Worm (Caenorhabditis elegans) whole organism, L4 larva: ENCODE measurements around the gene ugt-11.

Experiments used
- F37D6.2 ChIP-seq: sonication (generic microtip); optimal IDR thresholded peaks from 2 replicates; lab custom pipeline; 2016; ENCODE audit warnings: mild to moderate bottlenecking, missing genetic modification characterization, missing compliant biosample characterization
- R02D3.7 ChIP-seq: fragments of 150-350 bp; sonication (generic microtip); optimal IDR thresholded peaks from 3 replicates; lab custom pipeline; 2014; ENCODE audit warnings: missing biosample characterization, missing genetic modification characterization
- T20F7.1 ChIP-seq: fragments of 200-800 bp; sonication (Bioruptor generic); optimal IDR thresholded peaks from 2 replicates; lab custom pipeline; 2018; ENCODE audit warnings: mild to moderate bottlenecking, missing genetic modification characterization, missing compliant biosample characterization
- Y5F2A.4 ChIP-seq: fragments of 200-800 bp; sonication (Bioruptor generic); optimal IDR thresholded peaks from 2 replicates; lab custom pipeline; 2018; ENCODE audit warnings: mild to moderate bottlenecking, missing genetic modification characterization, missing compliant biosample characterization
- ZK337.2 ChIP-seq: fragments of 200-800 bp; sonication (Bioruptor generic); IDR thresholded peaks from 2 replicates; pipeline ENCODE4 v1.3.6; 2022; ENCODE audit warnings: missing genetic modification reagents, missing genetic modification characterization, missing compliant biosample characterization
- ZK546.5 ChIP-seq, 2 experiments: sonication (generic microtip); optimal IDR thresholded peaks; 2 replicates each; lab custom pipeline; 2017; ENCODE audit warnings: missing biosample characterization in 2 of 2, missing genetic modification characterization in 2 of 2
- aha-1 ChIP-seq: fragments of 150-350 bp; peaks from one replicate; lab custom pipeline; 2014; ENCODE audit warnings: missing biosample characterization, missing genetic modification characterization
- arid-1 ChIP-seq: fragments of 200-800 bp; sonication (Bioruptor generic); conservative IDR thresholded peaks from 2 replicates; pipeline ENCODE4 v1.3.6; 2022; ENCODE audit warnings: missing genetic modification reagents, missing genetic modification characterization, missing compliant biosample characterization
- ceh-20 ChIP-seq: fragments of 200-800 bp; sonication (Bioruptor generic); IDR thresholded peaks from 2 replicates; pipeline ENCODE4 v1.3.6; 2022; ENCODE audit warnings: missing genetic modification reagents, missing genetic modification characterization, missing compliant biosample characterization
- ces-1 ChIP-seq: fragments of 150-350 bp; sonication (generic microtip); optimal IDR thresholded peaks from 4 replicates; lab custom pipeline; 2014; ENCODE audit warnings: missing biosample characterization, missing genetic modification reagents, missing genetic modification characterization
- ctbp-1 ChIP-seq: fragments of 200-800 bp; sonication (Bioruptor generic); IDR thresholded peaks from 2 replicates; pipeline ENCODE4 v1.3.6; 2022; ENCODE audit warnings: missing genetic modification reagents, missing genetic modification characterization, missing compliant biosample characterization
- daf-19 ChIP-seq: fragments of 200-800 bp; sonication (Bioruptor generic); conservative IDR thresholded peaks from 2 replicates; pipeline ENCODE4 v1.3.6; 2022; ENCODE audit warnings: missing genetic modification characterization, missing compliant biosample characterization
- daf-8 ChIP-seq: fragments of 200-800 bp; sonication (Bioruptor generic); IDR thresholded peaks from 2 replicates; pipeline ENCODE4 v1.3.6; 2022; ENCODE audit warnings: missing genetic modification characterization, missing compliant biosample characterization
- dve-1 ChIP-seq: sonication (generic microtip); optimal IDR thresholded peaks from 2 replicates; lab custom pipeline; 2017; ENCODE audit warnings: antibody characterized with exemption, mild to moderate bottlenecking, missing genetic modification characterization, missing compliant biosample characterization; ENCODE audit not compliant: insufficient read depth
- egl-43 ChIP-seq: fragments of 200-800 bp; sonication (Bioruptor generic); IDR thresholded peaks from 2 replicates; pipeline ENCODE4 v1.3.6; 2022; ENCODE audit warnings: missing genetic modification reagents, missing genetic modification characterization, missing compliant biosample characterization
- fos-1 ChIP-seq: fragments of 150-350 bp; optimal IDR thresholded peaks from 2 replicates; lab custom pipeline; 2014; ENCODE audit warnings: missing biosample characterization, missing genetic modification characterization
- gei-8 ChIP-seq: fragments of 200-800 bp; sonication (Bioruptor generic); optimal IDR thresholded peaks from 2 replicates; lab custom pipeline; 2018; ENCODE audit warnings: mild to moderate bottlenecking, missing genetic modification characterization, missing compliant biosample characterization
- hlh-11 ChIP-seq: fragments of 200-800 bp; sonication (Bioruptor generic); optimal IDR thresholded peaks from 2 replicates; lab custom pipeline; 2018; ENCODE audit warnings: mild to moderate bottlenecking, missing genetic modification characterization, missing compliant biosample characterization
- jun-1 ChIP-seq: fragments of 150-350 bp; optimal IDR thresholded peaks from 2 replicates; lab custom pipeline; 2014; ENCODE audit warnings: missing biosample characterization, missing genetic modification reagents, missing genetic modification characterization
- lin-1 ChIP-seq: fragments of 200-800 bp; sonication (Bioruptor generic); IDR thresholded peaks from 2 replicates; pipeline ENCODE4 v1.3.6; 2022; ENCODE audit warnings: missing genetic modification reagents, missing genetic modification characterization, missing compliant biosample characterization
- lin-38 ChIP-seq: fragments of 200-800 bp; sonication (Bioruptor generic); IDR thresholded peaks from 2 replicates; pipeline ENCODE4 v1.3.6; 2022; ENCODE audit warnings: missing genetic modification reagents, missing genetic modification characterization, missing compliant biosample characterization
- lsy-2 ChIP-seq, 2 experiments: fragments of 150-350 bp in 1 of 2; sonication (generic microtip) in 1 of 2; optimal IDR thresholded peaks; 2 replicates each; lab custom pipeline; 2014 to 2017; ENCODE audit warnings: missing biosample characterization in 2 of 2, missing genetic modification characterization in 2 of 2
- nhr-41 ChIP-seq: fragments of 200-800 bp; sonication (Bioruptor generic); IDR thresholded peaks from 2 replicates; pipeline ENCODE4 v1.3.6; 2022; ENCODE audit warnings: missing genetic modification reagents, missing genetic modification characterization, missing compliant biosample characterization
- nhr-77 ChIP-seq: fragments of 150-350 bp; optimal IDR thresholded peaks from 2 replicates; lab custom pipeline; 2014; ENCODE audit warnings: missing biosample characterization, missing genetic modification characterization
- php-3 ChIP-seq: fragments of 200-800 bp; sonication (Bioruptor generic); IDR thresholded peaks from 2 replicates; pipeline ENCODE4 v1.3.6; 2022; ENCODE audit warnings: missing genetic modification reagents, missing genetic modification characterization, missing compliant biosample characterization
- rbr-2 ChIP-seq: sonication (generic microtip); optimal IDR thresholded peaks from 2 replicates; lab custom pipeline; 2016; ENCODE audit warnings: missing genotype, missing genetic modification characterization, missing compliant biosample characterization
- saeg-2 ChIP-seq: fragments of 200-800 bp; sonication (Bioruptor generic); IDR thresholded peaks from 2 replicates; pipeline ENCODE4 v1.3.6; 2022; ENCODE audit warnings: missing genetic modification reagents, missing genetic modification characterization, missing compliant biosample characterization
- set-16 ChIP-seq: fragments of 200-800 bp; sonication (Bioruptor generic); IDR thresholded peaks from 2 replicates; pipeline ENCODE4 v1.3.6; 2022; ENCODE audit warnings: missing genetic modification reagents, missing genetic modification characterization, missing compliant biosample characterization
- unc-130 ChIP-seq: sonication (generic microtip); optimal IDR thresholded peaks from 2 replicates; lab custom pipeline; 2016; ENCODE audit warnings: missing genetic modification reagents, missing genetic modification characterization, missing compliant biosample characterization
- unc-62 ChIP-seq, 3 experiments: fragments of 150-350 bp in 1 of 3; sonication (generic microtip); optimal IDR thresholded peaks in 2 of 3; peaks in 1 of 3; 1 replicate in 1 of 3; 2 replicates in 2 of 3; lab custom pipeline; 2014 to 2017; ENCODE audit warnings: missing biosample characterization in 3 of 3, missing genetic modification characterization in 3 of 3, missing genetic modification reagents in 3 of 3, missing genotype in 1 of 3
- zfp-2 ChIP-seq: sonication (generic microtip); optimal IDR thresholded peaks from 2 replicates; lab custom pipeline; 2016; ENCODE audit warnings: mild to moderate bottlenecking, missing genetic modification characterization, missing compliant biosample characterization
- zip-11 ChIP-seq: fragments of 200-800 bp; sonication (Bioruptor generic); IDR thresholded peaks from 2 replicates; pipeline ENCODE4 v1.3.6; 2022; ENCODE audit warnings: missing genetic modification characterization, missing compliant biosample characterization

ugt-11 gene

DNA sequence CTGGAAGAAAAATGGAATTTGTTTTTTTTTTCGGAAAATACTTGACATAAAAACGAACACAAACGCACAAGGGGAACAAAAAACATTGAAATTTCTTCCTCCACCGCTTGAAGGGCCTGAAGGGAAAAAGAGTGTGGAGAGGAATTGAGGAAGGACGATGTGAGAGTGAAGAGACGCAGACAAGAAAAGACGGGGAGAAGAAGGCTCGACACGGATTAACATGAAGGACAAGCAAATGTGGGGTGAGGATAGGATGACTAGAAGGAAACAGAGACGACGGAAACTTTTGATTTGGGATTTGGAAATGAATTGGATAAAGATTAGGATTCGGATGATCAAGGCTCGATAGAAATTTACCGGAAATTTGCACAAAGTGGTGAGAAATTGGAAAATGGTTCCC is 34.3 kb downstream of the ugt-11 start:
- TF ChIP-seq aha-1 (tag; lab: Kevin White, UChicago) (peak; percentile 27), lsy-2 (tag; optimal IDR thresholded peaks at IDR 0.05; lab: Kevin White, UChicago) (peak in 1 of 2 experiments; percentile 5), rbr-2 (peak; percentile 48), unc-62 (GFP tag; optimal IDR thresholded peaks at IDR 0.05 in 1 of 2; lab: Kevin White, UChicago) (no peak), unc-62 (tag; optimal IDR thresholded peaks at IDR 0.05; lab: Kevin White, UChicago) (no peak)

DNA sequence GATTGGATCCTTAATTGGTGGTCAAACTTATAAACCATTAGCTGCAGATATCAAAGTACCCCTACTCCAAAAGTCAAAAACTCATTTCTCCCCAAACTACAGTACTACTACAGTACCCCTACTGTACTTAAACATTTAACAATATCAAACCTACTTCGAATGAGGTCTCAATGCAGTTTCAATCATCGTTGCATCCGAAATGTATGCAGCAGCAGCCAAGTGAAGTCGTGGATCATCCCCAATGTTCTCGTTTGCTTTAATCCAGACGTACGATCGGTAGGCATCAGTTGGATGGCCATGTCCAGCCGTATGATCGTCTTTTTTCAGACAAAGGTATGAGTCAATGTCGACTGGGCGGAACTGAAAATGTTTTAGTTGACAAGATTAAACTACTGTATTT is 37.3 kb downstream of the ugt-11 start:
- TF ChIP-seq daf-19 (GFP tag; lab: Robert Waterston, UW) (no peak), aha-1 (tag; lab: Kevin White, UChicago) (peak; percentile 91), lin-1 (no peak), dve-1 (tag; lab: Kevin White, UChicago) (no peak), egl-43 (no peak), F37D6.2 (no peak), arid-1 (GFP tag; lab: Robert Waterston, UW) (no peak), ctbp-1 (GFP tag; lab: Robert Waterston, UW) (no peak), ZK546.5 (tag; optimal IDR thresholded peaks at IDR 0.05; lab: Kevin White, UChicago) (no peak)

DNA sequence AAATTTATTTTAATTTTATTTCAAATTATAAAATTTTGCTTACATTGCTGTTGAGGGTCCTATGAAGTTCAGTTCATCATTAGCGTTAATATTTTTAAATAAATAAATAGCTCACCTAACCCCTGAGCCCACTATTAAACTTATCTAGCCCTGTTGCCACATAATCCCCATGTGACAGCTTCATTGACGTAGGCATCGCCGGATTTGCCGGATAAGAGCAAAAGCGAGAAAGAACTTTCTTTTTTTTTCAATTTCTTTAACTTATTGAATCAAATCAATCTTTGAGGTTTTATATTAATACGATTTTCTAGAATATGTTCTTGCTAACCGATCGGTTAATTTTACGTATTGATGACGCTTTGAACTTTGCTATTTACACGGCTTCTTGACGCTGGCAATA is 42.9 kb downstream of the ugt-11 start:
- TF ChIP-seq ces-1 = no peak
- no peak for TF ChIP-seq unc-62 (GFP tag; optimal IDR thresholded peaks at IDR 0.05 in 1 of 2; lab: Kevin White, UChicago)
- TF ChIP-seq unc-62 (tag; optimal IDR thresholded peaks at IDR 0.05; lab: Kevin White, UChicago) = no peak
- TF ChIP-seq R02D3.7 (tag; lab: Kevin White, UChicago) = no peak
- no peak for TF ChIP-seq nhr-77 (tag; lab: Kevin White, UChicago)
- TF ChIP-seq zfp-2 (tag; lab: Kevin White, UChicago) = no peak
- TF ChIP-seq php-3 (GFP tag; lab: Robert Waterston, UW) = no peak

DNA sequence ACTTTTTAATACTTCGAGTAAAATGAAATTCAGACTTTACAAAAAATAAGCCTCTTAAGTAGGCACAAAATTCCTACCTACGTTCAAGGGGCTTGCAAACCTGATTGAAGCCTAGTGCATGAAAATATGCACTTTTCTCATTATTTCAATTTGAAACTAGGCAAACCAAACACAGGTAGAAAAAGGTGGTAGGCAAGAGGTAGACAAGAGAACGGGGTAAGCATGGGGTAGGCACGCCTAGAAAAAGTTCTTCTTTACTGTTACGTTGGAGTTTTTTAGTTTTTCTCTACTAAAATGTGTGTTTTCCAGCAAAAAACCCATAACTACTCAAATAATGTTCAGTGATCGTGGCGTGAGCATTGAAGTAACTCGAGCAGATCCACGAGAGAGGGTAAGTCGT is 43.7 kb downstream of the ugt-11 start, which contains the start of gene nex-4:
TSS of gene nex-4 (plus strand) at position 301 of the 400 bp plus-strand sequence.
- TF ChIP-seq gei-8 (no peak), nhr-41 (no peak), lin-38 (no peak), unc-130 (GFP tag; lab: Kevin White, UChicago) (no peak), jun-1 (tag; lab: Kevin White, UChicago) (no peak), T20F7.1 (GFP tag; lab: Kevin White, UChicago) (no peak), fos-1 (tag; lab: Kevin White, UChicago) (no peak), nhr-77 (tag; lab: Kevin White, UChicago) (no peak), unc-62 (GFP tag; optimal IDR thresholded peaks at IDR 0.05 in 1 of 2; lab: Kevin White, UChicago) (no peak), unc-62 (tag; optimal IDR thresholded peaks at IDR 0.05; lab: Kevin White, UChicago) (no peak), zip-11 (no peak), zfp-2 (tag; lab: Kevin White, UChicago) (no peak), lin-1 (no peak), saeg-2 (GFP tag; lab: Robert Waterston, UW) (no peak), set-16 (GFP tag; lab: Robert Waterston, UW) (no peak)

DNA sequence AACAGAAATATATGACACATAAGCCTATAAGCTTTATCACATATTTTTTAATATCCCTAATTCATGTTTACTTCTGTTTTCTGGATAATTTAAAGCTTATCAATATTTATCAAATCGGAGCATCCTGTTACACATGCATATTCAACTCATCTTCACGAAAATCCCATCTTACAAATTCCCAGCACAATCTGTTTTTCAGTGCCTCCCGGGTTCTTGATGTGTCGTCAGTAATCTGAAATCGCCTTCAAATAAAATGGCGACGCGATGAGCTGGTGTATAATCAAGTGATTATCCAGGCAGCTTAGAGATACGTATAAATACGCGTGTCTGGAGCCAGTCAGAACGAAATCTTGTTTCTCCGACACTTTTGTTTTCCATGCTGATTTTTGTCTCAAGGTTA is 44.4 kb downstream of the ugt-11 start:
- no peak for TF ChIP-seq ZK337.2
- no peak for TF ChIP-seq hlh-11 (tag; lab: Kevin White, UChicago)
- no peak for TF ChIP-seq daf-8 (GFP tag; lab: Robert Waterston, UW)
- TF ChIP-seq ZK546.5 (tag; optimal IDR thresholded peaks at IDR 0.05; lab: Kevin White, UChicago) = no peak
- no peak for TF ChIP-seq ctbp-1 (GFP tag; lab: Robert Waterston, UW)
- TF ChIP-seq ceh-20 (GFP tag; lab: Robert Waterston, UW) = no peak
- TF ChIP-seq Y5F2A.4 = no peak
